Fruit fly (Drosophila melanogaster): ENCODE data around the gene CG18814.
A peak's percentile ranks its signal among the peaks of the same experiment; 100 is the strongest.

CG18814 gene

DNA sequence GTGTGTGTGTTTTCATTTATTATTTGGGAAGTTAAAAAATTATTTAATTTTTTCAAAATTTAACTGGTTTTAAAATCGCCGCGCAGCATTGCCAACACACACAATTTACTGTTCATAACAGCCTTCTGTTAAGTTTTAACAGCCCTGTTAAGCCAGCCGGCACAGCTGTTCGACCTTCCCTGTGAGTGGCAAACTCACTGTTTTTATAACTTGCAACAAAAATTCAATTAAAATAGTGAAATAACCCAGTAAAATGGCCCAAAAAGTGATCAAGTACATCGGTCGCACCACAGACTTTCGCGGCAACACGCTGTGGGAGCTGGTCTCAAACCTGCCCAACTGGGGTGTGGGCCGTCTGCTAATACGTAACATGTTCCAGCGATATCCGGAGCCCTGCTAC lies 21.7 kb upstream of the CG18814 start, which contains the start of gene mRpS34 (continued):
- TF ChIP-seq nom (GFP tag; optimal IDR thresholded peaks at IDR 0.05) (no peak), CG1602 (GFP tag; optimal IDR thresholded peaks at IDR 0.05) (no peak), trh (GFP tag; optimal IDR thresholded peaks at IDR 0.05) (no peak), CG1647 (GFP tag; optimal IDR thresholded peaks at IDR 0.05) (no peak), ci (GFP tag; IDR thresholded peaks at IDR 0.05) (no peak), croc (GFP tag; conservative IDR thresholded peaks at IDR 0.05) (no peak), CG17612 (GFP tag; IDR thresholded peaks at IDR 0.05) (no peak), grau (tag; optimal IDR thresholded peaks at IDR 0.05) (no peak), CG6813 (GFP tag; optimal IDR thresholded peaks at IDR 0.05) (no peak), CG14441 (GFP tag; IDR thresholded peaks at IDR 0.05) (no peak), bab2 (GFP tag; optimal IDR thresholded peaks at IDR 0.05) (no peak), CG3065 (GFP tag; optimal IDR thresholded peaks at IDR 0.05) (no peak), zfh2 (GFP tag; optimal IDR thresholded peaks at IDR 0.05) (no peak), CG11085 (GFP tag; IDR thresholded peaks at IDR 0.05) (no peak), H2.0 (GFP tag; IDR thresholded peaks at IDR 0.05) (no peak), CG16815 (GFP tag; optimal IDR thresholded peaks at IDR 0.05) (no peak), jumu (GFP tag; optimal IDR thresholded peaks at IDR 0.05) (no peak), CG43689 (GFP tag; IDR thresholded peaks at IDR 0.05) (no peak), Dref (GFP tag; IDR thresholded peaks at IDR 0.05) (no peak), odd (GFP tag; optimal IDR thresholded peaks at IDR 0.05) (no peak), sug (tag; optimal IDR thresholded peaks at IDR 0.05) (no peak), stwl (tag; optimal IDR thresholded peaks at IDR 0.05) (peak; percentile 55), CG8089 (GFP tag; optimal IDR thresholded peaks at IDR 0.05) (no peak), HmgD (GFP tag; optimal IDR thresholded peaks at IDR 0.05) (no peak), Myb (GFP tag; optimal IDR thresholded peaks at IDR 0.05) (peak; percentile 89), aop (GFP tag; IDR thresholded peaks at IDR 0.05) (no peak), abd-A (tag; optimal IDR thresholded peaks at IDR 0.05) (no peak), CG31441 (GFP tag; IDR thresholded peaks at IDR 0.05) (no peak), ase (GFP tag; IDR thresholded peaks at IDR 0.05) (no peak), CG2875 (GFP tag; optimal IDR thresholded peaks at IDR 0.05) (no peak), CG34224 (GFP tag; IDR thresholded peaks at IDR 0.05; ENCODE audit: partially characterized antibody) (no peak), Dp (GFP tag; optimal IDR thresholded peaks at IDR 0.05) (peak; percentile 66), CG16863 (GFP tag; optimal IDR thresholded peaks at IDR 0.05) (no peak), sc (optimal IDR thresholded peaks at IDR 0.05) (no peak), sc (GFP tag; optimal IDR thresholded peaks at IDR 0.05) (no peak), bbx (GFP tag; IDR thresholded peaks at IDR 0.05; ENCODE audit: partially characterized antibody) (peak; percentile 19; the same call in 1 of the 2 replicates), fd96Cb (tag; optimal IDR thresholded peaks at IDR 0.05) (no peak), chinmo (GFP tag; IDR thresholded peaks at IDR 0.05; ENCODE audit: partially characterized antibody) (0 out of 4 replicates have a peak, but pooled peaks have one; percentile 27), en (GFP tag; optimal IDR thresholded peaks at IDR 0.05) (no peak), bowl (GFP tag; IDR thresholded peaks at IDR 0.05) (no peak), pnt (GFP tag; optimal IDR thresholded peaks at IDR 0.05) (no peak), H15 (GFP tag; IDR thresholded peaks at IDR 0.05) (no peak), CG12942 (GFP tag; optimal IDR thresholded peaks at IDR 0.05) (no peak), CG4404 (GFP tag; IDR thresholded peaks at IDR 0.05) (no peak), zf30C (GFP tag; optimal IDR thresholded peaks at IDR 0.05) (no peak), Dll (GFP tag; IDR thresholded peaks at IDR 0.05; ENCODE audit: partially characterized antibody) (peak; percentile 53; the same call in 1 of the 4 replicates), CG12299 (tag; optimal IDR thresholded peaks at IDR 0.05) (no peak), so (GFP tag; IDR thresholded peaks at IDR 0.05) (no peak), ap (GFP tag; IDR thresholded peaks at IDR 0.05) (no peak), trem (tag; optimal IDR thresholded peaks at IDR 0.05) (peak; percentile 63), prd (optimal IDR thresholded peaks at IDR 0.05) (no peak), prd (GFP tag; IDR thresholded peaks at IDR 0.05) (no peak), CG9797 (GFP tag; optimal IDR thresholded peaks at IDR 0.05) (no peak)

Data from whole organism, embryonic.